Worm (Caenorhabditis elegans) whole organism, late embryonic: ENCODE data around the gene T11F9.1.

Experiments used
- ceh-48 ChIP-seq: sonication (generic microtip); optimal IDR thresholded peaks from 2 replicates; lab custom pipeline; 2016; ENCODE audit warnings: missing genetic modification characterization, inconsistent platforms, missing compliant biosample characterization
- lim-6 ChIP-seq: sonication (generic microtip); optimal IDR thresholded peaks from 2 replicates; lab custom pipeline; 2016; ENCODE audit warnings: missing genetic modification characterization, missing compliant biosample characterization
- pqm-1 ChIP-seq: sonication (generic microtip); optimal IDR thresholded peaks from 2 replicates; lab custom pipeline; 2016; ENCODE audit warnings: missing genetic modification characterization, missing compliant biosample characterization
- sox-2 ChIP-seq: fragments of 200-800 bp; sonication (Bioruptor generic); IDR thresholded peaks from 2 replicates; pipeline ENCODE4 v1.3.6; 2022; ENCODE audit warnings: missing genetic modification reagents, missing genetic modification characterization, missing compliant biosample characterization

DNA sequence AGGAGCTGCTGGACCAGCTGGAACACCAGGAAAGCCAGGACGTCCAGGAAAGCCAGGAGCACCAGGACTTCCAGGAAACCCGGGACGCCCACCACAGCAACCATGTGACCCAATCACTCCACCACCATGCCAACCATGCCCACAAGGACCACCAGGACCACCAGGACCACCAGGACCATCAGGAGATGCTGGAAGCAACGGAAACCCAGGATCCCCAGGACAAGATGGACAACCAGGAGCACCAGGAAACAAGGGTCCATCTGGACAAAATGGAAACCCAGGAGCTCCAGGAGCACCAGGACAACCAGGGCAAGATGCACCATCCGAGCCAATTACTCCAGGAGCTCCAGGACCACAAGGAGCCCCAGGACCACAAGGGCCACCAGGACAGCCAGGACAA is 25.0 kb downstream of the T11F9.1 start:
- no peak for TF ChIP-seq ceh-48 (tag; lab: Kevin White, UChicago)
- TF ChIP-seq sox-2 (GFP tag; lab: Robert Waterston, UW), result no peak
- TF ChIP-seq lim-6, result no peak
- TF ChIP-seq pqm-1 (tag; lab: Kevin White, UChicago), result no peak
